Worm (Caenorhabditis elegans): ENCODE results near the gene C13A2.1.

DNA sequence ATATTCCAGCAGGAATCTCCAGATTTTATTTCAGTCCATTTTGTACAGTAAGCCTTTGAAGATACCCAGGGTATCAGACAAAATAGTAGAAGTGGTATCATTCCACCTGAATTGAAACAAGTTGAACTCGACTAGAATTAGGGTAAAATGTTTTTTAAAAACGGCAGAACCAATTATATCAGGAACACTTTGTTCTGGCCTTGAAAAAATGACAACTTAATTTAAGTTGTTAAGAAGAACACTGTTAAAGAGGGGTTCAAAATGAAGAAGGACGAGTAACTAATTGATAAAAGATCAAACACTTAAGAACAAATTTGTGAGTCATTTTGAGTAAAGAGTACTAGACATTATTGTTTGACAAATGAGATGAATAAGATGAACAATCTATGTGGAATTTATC, 32.1 kb downstream of the C13A2.1 start, which contains the start of gene lmd-4:
- TF ChIP-seq nhr-11 (tag; optimal IDR thresholded peaks at IDR 0.05) (no peak), ceh-6 (GFP tag; optimal IDR thresholded peaks at IDR 0.05) (no peak), tbx-7 (tag; optimal IDR thresholded peaks at IDR 0.05) (no peak), ceh-31 (tag; optimal IDR thresholded peaks at IDR 0.05) (no peak), mec-3 (tag; optimal IDR thresholded peaks at IDR 0.05; ENCODE audit: borderline replicate concordance) (no peak), pha-4 (tag; optimal IDR thresholded peaks at IDR 0.05) (no peak), pros-1 (tag; optimal IDR thresholded peaks at IDR 0.05) (no peak), npax-4 (tag; optimal IDR thresholded peaks at IDR 0.05) (no peak)
